Worm (Caenorhabditis elegans) whole organism, mixed stage, embryonic: ENCODE results near the gene let-2.

Source experiments
- blmp-1 ChIP-seq: fragments of 150-350 bp; optimal IDR thresholded peaks from 2 replicates; lab custom pipeline; 2014; ENCODE audit warnings: missing biosample characterization, missing genetic modification characterization
- ceh-43 ChIP-seq: fragments of 200-800 bp; sonication (Bioruptor generic); optimal IDR thresholded peaks from 2 replicates; lab custom pipeline; 2018; ENCODE audit warnings: mild to moderate bottlenecking, missing genetic modification characterization, moderate library complexity, missing compliant biosample characterization
- lsy-2 ChIP-seq: fragments of 150-350 bp; optimal IDR thresholded peaks from 2 replicates; lab custom pipeline; 2014; ENCODE audit warnings: missing biosample characterization, missing genetic modification characterization
- mab-5 ChIP-seq: fragments of 150-350 bp; optimal IDR thresholded peaks from 2 replicates; lab custom pipeline; 2014; ENCODE audit warnings: missing biosample characterization, missing genetic modification characterization
- nhr-12 ChIP-seq: fragments of 150-350 bp; optimal IDR thresholded peaks from 2 replicates; lab custom pipeline; 2014; ENCODE audit warnings: missing biosample characterization, missing genetic modification characterization
- nhr-28 ChIP-seq: fragments of 150-350 bp; optimal IDR thresholded peaks from 2 replicates; lab custom pipeline; 2014; ENCODE audit warnings: missing biosample characterization, missing genetic modification characterization
- ztf-11 ChIP-seq: fragments of 150-350 bp; optimal IDR thresholded peaks from 2 replicates; lab custom pipeline; 2014; ENCODE audit warnings: missing biosample characterization, missing genetic modification characterization

ce11 chrX:16342256-16342655 lies 46.9 kb downstream of the let-2 start:
- TF ChIP-seq ceh-43 (no peak), nhr-12 (tag; lab: Kevin White, UChicago) (no peak), blmp-1 (tag; lab: Kevin White, UChicago) (no peak), mab-5 (no peak), ztf-11 (tag; lab: Kevin White, UChicago) (no peak), nhr-28 (tag; lab: Kevin White, UChicago) (no peak), lsy-2 (no peak)
